Fruit fly (Drosophila melanogaster) whole organism, embryonic: Measurements from ENCODE around the gene grnd.
A peak's percentile ranks its signal among the peaks of the same experiment; 100 is the strongest.

ENCODE experiments used
- Asciz ChIP-seq: fragments of 200-800 bp; sonication (Bioruptor generic); optimal IDR thresholded peaks from 2 replicates; lab custom pipeline; 2017; ENCODE audit warnings: missing biosample characterization, mild to moderate bottlenecking, missing genetic modification characterization, missing genetic modification reagents
- Atf3 ChIP-seq: fragments of 200-800 bp; sonication (Bioruptor generic); optimal IDR thresholded peaks from 3 replicates; lab custom pipeline; 2016; ENCODE audit warnings: missing biosample characterization, missing genetic modification characterization
- Awh ChIP-seq: fragments of 200-800 bp; sonication (Bioruptor generic); IDR thresholded peaks from 2 replicates; pipeline ENCODE4, ENCODE4 v1.3.6; 2022; ENCODE audit warnings: missing biosample characterization, missing genetic modification characterization
- CG1024 ChIP-seq: fragments of 200-800 bp; sonication (Bioruptor generic); IDR thresholded peaks from 2 replicates; pipeline ENCODE4 v1.3.6; 2022; ENCODE audit warnings: missing biosample characterization, missing genetic modification characterization
- CG10462 ChIP-seq: fragments of 200-800 bp; sonication (Bioruptor generic); optimal IDR thresholded peaks from 2 replicates; lab custom pipeline; 2016; ENCODE audit warnings: missing biosample characterization, missing genetic modification characterization
- CG10959 ChIP-seq: fragments of 200-800 bp; sonication (Bioruptor generic); IDR thresholded peaks from 2 replicates; pipeline ENCODE4 v1.3.6; 2022; ENCODE audit warnings: missing biosample characterization, missing genetic modification characterization
- CG10979 ChIP-seq: fragments of 200-800 bp; sonication (Bioruptor generic); optimal IDR thresholded peaks from 2 replicates; lab custom pipeline; 2018; ENCODE audit warnings: missing biosample characterization, mild to moderate bottlenecking, missing genetic modification characterization, moderate library complexity
- CG12391 ChIP-seq: fragments of 200-800 bp; sonication (Bioruptor generic); optimal IDR thresholded peaks from 3 replicates; lab custom pipeline; 2018; ENCODE audit warnings: missing biosample characterization, mild to moderate bottlenecking, missing genetic modification characterization, moderate library complexity
- CG14667 ChIP-seq: fragments of 200-800 bp; sonication (Bioruptor generic); IDR thresholded peaks from 2 replicates; pipeline ENCODE4 v1.3.6; 2022; ENCODE audit warnings: missing biosample characterization, missing genetic modification characterization
- CG15696 ChIP-seq: fragments of 200-800 bp; sonication (Bioruptor generic); optimal IDR thresholded peaks from 2 replicates; lab custom pipeline; 2019; ENCODE audit warnings: missing biosample characterization, mild to moderate bottlenecking, missing genetic modification characterization, moderate library complexity
- CG17186 ChIP-seq: fragments of 200-800 bp; sonication (Bioruptor generic); optimal IDR thresholded peaks from 3 replicates; lab custom pipeline; 2017; ENCODE audit warnings: missing biosample characterization, missing genetic modification reagents, missing genetic modification characterization
- CG17359 ChIP-seq: fragments of 200-800 bp; sonication (Bioruptor generic); optimal IDR thresholded peaks from 3 replicates; lab custom pipeline; 2018; ENCODE audit warnings: missing biosample characterization, mild to moderate bottlenecking, missing genetic modification characterization, moderate library complexity
- CG17361 ChIP-seq: fragments of 200-800 bp; sonication (Bioruptor generic); IDR thresholded peaks from 3 replicates; pipeline ENCODE4 v1.3.6; 2022; ENCODE audit warnings: missing biosample characterization, missing genetic modification characterization
- CG18011 ChIP-seq: fragments of 200-800 bp; sonication (Bioruptor generic); optimal IDR thresholded peaks from 2 replicates; lab custom pipeline; 2017; ENCODE audit warnings: missing biosample characterization, missing genetic modification characterization, mild to moderate bottlenecking, moderate library complexity, missing genotype
- CG18262 ChIP-seq: fragments of 200-800 bp; optimal IDR thresholded peaks from 3 replicates; lab custom pipeline; 2019; ENCODE audit warnings: missing biosample characterization, mild to moderate bottlenecking, missing genetic modification characterization, moderate library complexity
- CG2202 ChIP-seq: fragments of 200-800 bp; sonication (Bioruptor generic); optimal IDR thresholded peaks from 2 replicates; lab custom pipeline; 2018; ENCODE audit warnings: missing biosample characterization, mild to moderate bottlenecking, missing genetic modification characterization
- CG30403 ChIP-seq: fragments of 200-800 bp; sonication (Bioruptor generic); optimal IDR thresholded peaks from 3 replicates; lab custom pipeline; 2016; ENCODE audit warnings: missing biosample characterization, missing genetic modification characterization
- CG30431 ChIP-seq: fragments of 200-800 bp; sonication (Bioruptor generic); optimal IDR thresholded peaks from 2 replicates; lab custom pipeline; 2017; ENCODE audit warnings: missing biosample characterization, missing genetic modification characterization
- CG33557 ChIP-seq: fragments of 200-800 bp; sonication (Bioruptor generic); optimal IDR thresholded peaks from 2 replicates; lab custom pipeline; 2019; ENCODE audit warnings: missing biosample characterization, mild to moderate bottlenecking, missing genetic modification characterization, moderate library complexity
- CG4404 ChIP-seq: fragments of 200-800 bp; sonication (Bioruptor generic); IDR thresholded peaks from 2 replicates; pipeline ENCODE4 v1.3.6; 2022; ENCODE audit warnings: missing biosample characterization, missing genetic modification characterization
- CG4854 ChIP-seq: fragments of 200-800 bp; sonication (Bioruptor generic); optimal IDR thresholded peaks from 2 replicates; lab custom pipeline; 2016; ENCODE audit warnings: missing biosample characterization, missing genetic modification characterization, inconsistent platforms
- CG6689 ChIP-seq: fragments of 200-800 bp; sonication (Bioruptor generic); IDR thresholded peaks from 2 replicates; pipeline ENCODE4 v1.3.6; 2022; ENCODE audit warnings: missing biosample characterization, missing genetic modification characterization
- CG7839 ChIP-seq: fragments of 200-800 bp; sonication (Bioruptor generic); optimal IDR thresholded peaks from 3 replicates; lab custom pipeline; 2018; ENCODE audit warnings: missing biosample characterization, mild to moderate bottlenecking, missing genetic modification characterization, moderate library complexity
- CG7987 ChIP-seq: fragments of 200-800 bp; sonication (Bioruptor generic); optimal IDR thresholded peaks from 2 replicates; lab custom pipeline; 2018; ENCODE audit warnings: missing biosample characterization, mild to moderate bottlenecking, missing genetic modification characterization, moderate library complexity
- CG8388 ChIP-seq: fragments of 200-800 bp; sonication (Bioruptor generic); optimal IDR thresholded peaks from 2 replicates; lab custom pipeline; 2019; ENCODE audit warnings: missing biosample characterization, mild to moderate bottlenecking, missing genetic modification characterization, moderate library complexity
- Chrac-16 ChIP-seq: fragments of 200-800 bp; sonication (Bioruptor generic); optimal IDR thresholded peaks from 3 replicates; lab custom pipeline; 2016; ENCODE audit warnings: missing biosample characterization, missing genetic modification characterization
- CoRest ChIP-seq: fragments of 200-800 bp; sonication (Bioruptor generic); optimal IDR thresholded peaks from 3 replicates; lab custom pipeline; 2018; ENCODE audit warnings: missing biosample characterization, mild to moderate bottlenecking, missing genetic modification characterization, moderate library complexity
- D19A ChIP-seq: fragments of 200-800 bp; optimal IDR thresholded peaks from 3 replicates; lab custom pipeline; 2019; ENCODE audit warnings: missing biosample characterization, mild to moderate bottlenecking, missing genetic modification characterization, moderate library complexity
- Deaf1 ChIP-seq: fragments of 200-800 bp; optimal IDR thresholded peaks from 3 replicates; lab custom pipeline; 2019; ENCODE audit warnings: missing biosample characterization, mild to moderate bottlenecking, missing genetic modification characterization, moderate library complexity
- Dip2 ChIP-seq: fragments of 200-800 bp; sonication (Bioruptor generic); IDR thresholded peaks from 2 replicates; pipeline ENCODE4 v1.3.6; 2022; ENCODE audit warnings: missing biosample characterization, missing genetic modification characterization
- Drgx ChIP-seq: fragments of 200-800 bp; sonication (Bioruptor generic); IDR thresholded peaks from 2 replicates; pipeline ENCODE4 v1.3.6; 2022; ENCODE audit warnings: missing biosample characterization, missing genetic modification characterization
- Hr51 ChIP-seq, 2 experiments: fragments of 200-800 bp; sonication (Bioruptor generic); optimal IDR thresholded peaks; 2 replicates in 1 of 2; 3 replicates in 1 of 2; lab custom pipeline; 2016 to 2018; ENCODE audit warnings: missing biosample characterization in 2 of 2, missing genetic modification characterization in 2 of 2, mild to moderate bottlenecking in 1 of 2, moderate library complexity in 1 of 2
- Mes4 ChIP-seq: fragments of 200-800 bp; sonication (Bioruptor generic); optimal IDR thresholded peaks from 2 replicates; lab custom pipeline; 2016; ENCODE audit warnings: missing biosample characterization, missing genetic modification characterization
- Oli ChIP-seq: fragments of 200-800 bp; sonication (Bioruptor generic); optimal IDR thresholded peaks from 2 replicates; lab custom pipeline; 2018; ENCODE audit warnings: missing biosample characterization, mild to moderate bottlenecking, missing genetic modification characterization, moderate library complexity
- Sox102F ChIP-seq: fragments of 200-800 bp; sonication (Bioruptor generic); optimal IDR thresholded peaks from 2 replicates; lab custom pipeline; 2018; ENCODE audit warnings: missing biosample characterization, mild to moderate bottlenecking, missing genetic modification characterization, moderate library complexity
- Xrp1 ChIP-seq: fragments of 200-800 bp; sonication (Bioruptor generic); IDR thresholded peaks from 2 replicates; pipeline ENCODE4 v1.3.6; 2022; ENCODE audit warnings: missing biosample characterization, missing genetic modification characterization
- bowl ChIP-seq: fragments of 200-800 bp; sonication (Bioruptor generic); IDR thresholded peaks from 2 replicates; pipeline ENCODE4 v1.3.6; 2022; ENCODE audit warnings: missing biosample characterization, missing genetic modification characterization
- chn ChIP-seq: fragments of 200-800 bp; sonication (Bioruptor generic); optimal IDR thresholded peaks from 2 replicates; lab custom pipeline; 2016; ENCODE audit warnings: missing biosample characterization, missing genetic modification characterization
- dpn ChIP-seq, 2 experiments: fragments of 200-800 bp; sonication (Bioruptor generic); optimal IDR thresholded peaks; 3 replicates each; lab custom pipeline; 2016; ENCODE audit warnings: missing biosample characterization in 2 of 2, missing genetic modification characterization in 2 of 2
- esg ChIP-seq: fragments of 200-800 bp; sonication (Bioruptor generic); conservative IDR thresholded peaks from 2 replicates; pipeline ENCODE4 v1.3.6; 2022; ENCODE audit warnings: missing biosample characterization, missing genetic modification characterization
- gro ChIP-seq: fragments of 200-800 bp; sonication (Bioruptor generic); optimal IDR thresholded peaks from 2 replicates; lab custom pipeline; 2016; ENCODE audit warnings: missing biosample characterization, missing genetic modification characterization
- hkb ChIP-seq, 2 experiments: fragments of 200-800 bp in 1 of 2; fragments of >200 bp in 1 of 2; sonication (Bioruptor generic) in 1 of 2; IDR thresholded peaks in 1 of 2; optimal IDR thresholded peaks in 1 of 2; 2 replicates each; pipeline versions ENCODE4 v1.3.6 to Lab custom; 2017 to 2022; ENCODE audit warnings: missing biosample characterization in 1 of 2, missing genetic modification characterization in 1 of 2
- ind ChIP-seq: fragments of 200-800 bp; sonication (Bioruptor generic); optimal IDR thresholded peaks from 3 replicates; lab custom pipeline; 2016; ENCODE audit warnings: missing biosample characterization, missing genetic modification characterization
- jumu ChIP-seq: fragments of 200-800 bp; sonication (Bioruptor generic); optimal IDR thresholded peaks from 3 replicates; lab custom pipeline; 2016; ENCODE audit warnings: missing biosample characterization, missing genetic modification characterization
- otp ChIP-seq: fragments of 200-800 bp; sonication (Bioruptor generic); IDR thresholded peaks from 3 replicates; pipeline ENCODE4, ENCODE4 v1.3.6; 2022; ENCODE audit warnings: missing biosample characterization, missing genetic modification characterization
- peb ChIP-seq: fragments of 200-800 bp; sonication (Bioruptor generic); IDR thresholded peaks from 2 replicates; pipeline ENCODE4 v1.3.6; 2022; ENCODE audit warnings: missing biosample characterization, missing genetic modification characterization
- prd ChIP-seq, 3 experiments: fragments of >200 bp in 2 of 3; fragments of 200-800 bp in 1 of 3; sonication (Bioruptor generic) in 1 of 3; optimal IDR thresholded peaks in 2 of 3; IDR thresholded peaks in 1 of 3; 2 replicates in 2 of 3; 3 replicates in 1 of 3; pipeline versions ENCODE4 v1.3.6 to Lab custom; 2017 to 2022; ENCODE audit warnings: missing biosample characterization in 1 of 3, missing genetic modification characterization in 1 of 3
- pum ChIP-seq: fragments of 200-800 bp; sonication (Bioruptor generic); optimal IDR thresholded peaks from 2 replicates; lab custom pipeline; 2016; ENCODE audit warnings: missing biosample characterization, missing genetic modification characterization
- unpg ChIP-seq: fragments of 200-800 bp; sonication (Bioruptor generic); optimal IDR thresholded peaks from 3 replicates; lab custom pipeline; 2018; ENCODE audit warnings: missing biosample characterization, mild to moderate bottlenecking, missing genetic modification characterization, moderate library complexity

Gene grnd

dm6 chr2L:18505475-18505874 lies 20.3 kb downstream of the grnd start (continued):
- TF ChIP-seq bowl (GFP tag; lab: Robert Waterston, UW) (no peak), CG30431 (GFP tag; lab: Kevin White, UChicago) (peak; percentile 1), dpn (GFP tag; optimal IDR thresholded peaks at IDR 0.05; lab: Kevin White, UChicago) (peak in 1 of 2 experiments; percentile 33), Xrp1 (GFP tag; lab: Robert Waterston, UW) (peak; percentile 80), Oli (peak; percentile 42), ind (GFP tag; lab: Kevin White, UChicago) (peak; percentile 21), CG6689 (GFP tag; lab: Robert Waterston, UW) (peak; percentile 12; the same call in 1 of the 2 replicates), D19A (tag; lab: Kevin White, UChicago) (peak; percentile 30), chn (GFP tag; lab: Kevin White, UChicago) (peak; percentile 67), CG1024 (0 out of 2 replicates have a peak, but pooled peaks have one; percentile 40), Mes4 (GFP tag; lab: Kevin White, UChicago) (peak; percentile 32), CG12391 (tag; lab: Kevin White, UChicago) (peak; percentile 62), Sox102F (peak; percentile 54), CG30403 (GFP tag; lab: Kevin White, UChicago) (peak; percentile 6), prd (optimal IDR thresholded peaks at IDR 0.05; lab: Kevin White, UChicago) (no peak), prd (GFP tag; IDR thresholded peaks at IDR 0.05; lab: Robert Waterston, UW) (peak; percentile 64; the same call in 2 of the 3 replicates), CG17361 (GFP tag; lab: Robert Waterston, UW) (peak; percentile 36; the same call in 1 of the 3 replicates), CG18262 (peak; percentile 61), CG17359 (tag; lab: Kevin White, UChicago) (peak; percentile 43), hkb (optimal IDR thresholded peaks at IDR 0.05; lab: Kevin White, UChicago) (no peak), hkb (GFP tag; IDR thresholded peaks at IDR 0.05; lab: Robert Waterston, UW) (peak; percentile 60), Chrac-16 (GFP tag; lab: Kevin White, UChicago) (peak; percentile 44), CG2202 (tag; lab: Kevin White, UChicago) (peak; percentile 20), CG14667 (no peak), CG4854 (GFP tag; lab: Kevin White, UChicago) (no peak), Drgx (no peak), CG8388 (GFP tag; lab: Kevin White, UChicago) (peak; percentile 63), Atf3 (peak; percentile 8), Deaf1 (tag; lab: Kevin White, UChicago) (peak; percentile 7), CG18011 (GFP tag; lab: Kevin White, UChicago) (no peak), CG10462 (GFP tag; lab: Kevin White, UChicago) (peak; percentile 2), CG4404 (GFP tag; lab: Robert Waterston, UW) (peak; percentile 39; the same call in 1 of the 2 replicates), peb (GFP tag; lab: Robert Waterston, UW) (0 out of 2 replicates have a peak, but pooled peaks have one; percentile 29), CoRest (tag; lab: Kevin White, UChicago) (peak; percentile 41), CG7839 (tag; lab: Kevin White, UChicago) (peak; percentile 42), Asciz (peak; percentile 15), CG10979 (tag; lab: Kevin White, UChicago) (peak; percentile 70), CG7987 (GFP tag; lab: Kevin White, UChicago) (no peak), CG33557 (GFP tag; lab: Kevin White, UChicago) (peak; percentile 12), Awh (GFP tag; lab: Robert Waterston, UW) (no peak), jumu (GFP tag; lab: Kevin White, UChicago) (no peak), Dip2 (GFP tag; lab: Robert Waterston, UW) (no peak), unpg (GFP tag; lab: Kevin White, UChicago) (peak; percentile 52), CG10959 (peak; percentile 64), esg (0 out of 2 replicates have a peak, but pooled peaks have one; percentile 10), gro (GFP tag; lab: Kevin White, UChicago) (no peak), Hr51 (GFP tag; optimal IDR thresholded peaks at IDR 0.05; lab: Kevin White, UChicago) (peak in 1 of 2 experiments; percentile 1), pum (GFP tag; lab: Kevin White, UChicago) (peak; percentile 21), CG15696 (tag; lab: Kevin White, UChicago) (peak; percentile 75), otp (0 out of 3 replicates have a peak, but pooled peaks have one; percentile 35), CG17186 (GFP tag; lab: Kevin White, UChicago) (no peak)
